3 fruit fly cellular contexts compared by ENCODE assay signal in the genomic region with DNA sequence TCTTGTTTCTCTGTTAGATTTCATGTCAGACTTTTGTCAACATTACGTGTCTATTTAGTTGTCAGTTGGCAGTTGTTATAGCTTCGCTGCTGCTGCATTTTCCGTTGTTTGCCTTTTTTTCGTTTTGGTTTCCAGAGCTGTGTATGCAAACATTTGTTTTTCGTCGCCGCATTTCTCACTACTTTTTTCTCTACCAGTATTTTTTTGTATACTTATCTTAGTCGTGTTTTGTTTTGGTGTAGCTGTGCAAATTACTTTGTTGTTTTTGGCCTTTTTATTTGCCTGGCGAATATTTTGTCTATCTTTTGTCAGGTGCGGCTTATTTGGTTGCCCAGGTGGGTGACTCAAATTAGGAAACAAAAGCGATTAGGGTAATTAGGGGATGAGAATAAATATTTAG.
TF ChIP-seq lines count a peak whose summit lies in the region.

No protein-coding gene starts in this region.

- no peak for TF ChIP-seq CTCF in whole organism, embryonic (GFP tag; optimal IDR thresholded peaks at IDR 0.05; lab: Kevin White, UChicago)

TF ChIP-seq in whole organism, adult, 20 proteins besides CTCF, POLR2A, EP300 and RAD21:
- TF ChIP-seq toe (GFP tag; optimal IDR thresholded peaks at IDR 0.05; lab: Kevin White, UChicago) (no peak), CG7045 (GFP tag; optimal IDR thresholded peaks at IDR 0.05; lab: Kevin White, UChicago) (peak; percentile 61)

TF ChIP-seq in whole organism, embryonic, 481 proteins besides CTCF, POLR2A, EP300 and RAD21 (continues in another document):
- TF ChIP-seq E2f2 (GFP tag; IDR thresholded peaks at IDR 0.05; lab: Robert Waterston, UW) (no peak), CG11696 (GFP tag; IDR thresholded peaks at IDR 0.05; lab: Robert Waterston, UW) (no peak), CG31388 (GFP tag; optimal IDR thresholded peaks at IDR 0.05; lab: Kevin White, UChicago) (no peak), Mes4 (GFP tag; optimal IDR thresholded peaks at IDR 0.05; lab: Kevin White, UChicago) (no peak), Asciz (GFP tag; optimal IDR thresholded peaks at IDR 0.05; lab: Kevin White, UChicago) (no peak), br (optimal IDR thresholded peaks at IDR 0.05; lab: Kevin White, UChicago) (no peak), tap (tag; optimal IDR thresholded peaks at IDR 0.05; lab: Kevin White, UChicago) (no peak), CG17568 (GFP tag; optimal IDR thresholded peaks at IDR 0.05; lab: Kevin White, UChicago) (peak; percentile 33), CG10209 (GFP tag; optimal IDR thresholded peaks at IDR 0.05; lab: Kevin White, UChicago) (peak; percentile 7), CrebB (tag; optimal IDR thresholded peaks at IDR 0.05; lab: Kevin White, UChicago) (no peak), CG12155 (GFP tag; optimal IDR thresholded peaks at IDR 0.05; lab: Kevin White, UChicago) (no peak), CG34224 (GFP tag; IDR thresholded peaks at IDR 0.05; lab: Robert Waterston, UW; ENCODE audit: partially characterized antibody) (no peak), CG32772 (GFP tag; IDR thresholded peaks at IDR 0.05; lab: Robert Waterston, UW) (no peak), Kr (GFP tag; optimal IDR thresholded peaks at IDR 0.05; lab: Kevin White, UChicago) (no peak), stwl (tag; optimal IDR thresholded peaks at IDR 0.05; lab: Kevin White, UChicago) (no peak), corto (GFP tag; optimal IDR thresholded peaks at IDR 0.05; lab: Kevin White, UChicago) (no peak), ERR (GFP tag; optimal IDR thresholded peaks at IDR 0.05; lab: Kevin White, UChicago) (no peak), Poxn (GFP tag; IDR thresholded peaks at IDR 0.05; lab: Robert Waterston, UW) (no peak), sima (GFP tag; optimal IDR thresholded peaks at IDR 0.05; lab: Kevin White, UChicago) (no peak), chinmo (GFP tag; IDR thresholded peaks at IDR 0.05; lab: Robert Waterston, UW; ENCODE audit: partially characterized antibody) (no peak), aop (GFP tag; IDR thresholded peaks at IDR 0.05; lab: Robert Waterston, UW) (no peak), Vsx1 (GFP tag; optimal IDR thresholded peaks at IDR 0.05; lab: Kevin White, UChicago) (peak; percentile 48), Aef1 (GFP tag; IDR thresholded peaks at IDR 0.05; lab: Robert Waterston, UW) (no peak), ATbp (GFP tag; optimal IDR thresholded peaks at IDR 0.05; lab: Kevin White, UChicago) (peak; percentile 42), Ets65A (GFP tag; lab: Kevin White, UChicago) (no peak), Gsc (GFP tag; IDR thresholded peaks at IDR 0.05; lab: Robert Waterston, UW) (no peak), ara (GFP tag; IDR thresholded peaks at IDR 0.05; lab: Robert Waterston, UW) (no peak), CG10267 (tag; optimal IDR thresholded peaks at IDR 0.05; lab: Kevin White, UChicago) (no peak), kah (GFP tag; optimal IDR thresholded peaks at IDR 0.05; lab: Kevin White, UChicago) (no peak), Hmr (GFP tag; optimal IDR thresholded peaks at IDR 0.05; lab: Kevin White, UChicago) (no peak), gt (GFP tag; IDR thresholded peaks at IDR 0.05; lab: Robert Waterston, UW) (no peak), NfI (GFP tag; optimal IDR thresholded peaks at IDR 0.05; lab: Kevin White, UChicago) (no peak), CG7357 (GFP tag; IDR thresholded peaks at IDR 0.05; lab: Robert Waterston, UW) (no peak), CG16863 (GFP tag; optimal IDR thresholded peaks at IDR 0.05; lab: Kevin White, UChicago) (no peak), Fer2 (tag; optimal IDR thresholded peaks at IDR 0.05; lab: Kevin White, UChicago) (no peak), CG6813 (GFP tag; optimal IDR thresholded peaks at IDR 0.05; lab: Kevin White, UChicago) (no peak), Nf-YB (GFP tag; optimal IDR thresholded peaks at IDR 0.05; lab: Kevin White, UChicago) (no peak), CG2199 (GFP tag; IDR thresholded peaks at IDR 0.05; lab: Robert Waterston, UW) (no peak), bigmax (GFP tag; optimal IDR thresholded peaks at IDR 0.05; lab: Kevin White, UChicago) (no peak), CG9727 (GFP tag; optimal IDR thresholded peaks at IDR 0.05; lab: Kevin White, UChicago) (no peak), CG12236 (GFP tag; optimal IDR thresholded peaks at IDR 0.05; lab: Kevin White, UChicago) (no peak), Oli (tag; optimal IDR thresholded peaks at IDR 0.05; lab: Kevin White, UChicago) (no peak), inv (GFP tag; IDR thresholded peaks at IDR 0.05; lab: Robert Waterston, UW; ENCODE audit: partially characterized antibody) (no peak), CG4404 (GFP tag; IDR thresholded peaks at IDR 0.05; lab: Robert Waterston, UW) (no peak), fd102C (GFP tag; optimal IDR thresholded peaks at IDR 0.05; lab: Kevin White, UChicago) (no peak)

TF ChIP-seq in whole organism, prepupa, 60 proteins besides CTCF, POLR2A, EP300 and RAD21:
- TF ChIP-seq Met (GFP tag; optimal IDR thresholded peaks at IDR 0.05; lab: Kevin White, UChicago) (no peak), fkh (GFP tag; optimal IDR thresholded peaks at IDR 0.05; lab: Kevin White, UChicago) (peak; percentile 70)
TF ChIP-seq in whole organism, prepupa: peak in this region for 1.
